Worm (Caenorhabditis elegans) whole organism, young adult: ENCODE results near the gene K11D12.13.

Experiments used
- B0035.1 ChIP-seq: sonication (generic microtip); optimal IDR thresholded peaks from 2 replicates; lab custom pipeline; 2016; ENCODE audit warnings: missing genetic modification characterization, mild to moderate bottlenecking, missing compliant biosample characterization, missing genotype, missing genetic modification reagents
- F22D6.2 ChIP-seq: sonication (generic microtip); optimal IDR thresholded peaks from 2 replicates; lab custom pipeline; 2016; ENCODE audit warnings: mild to moderate bottlenecking, missing genetic modification characterization, missing compliant biosample characterization
- F52B5.7 ChIP-seq: sonication (generic microtip); optimal IDR thresholded peaks from 2 replicates; lab custom pipeline; 2016; ENCODE audit warnings: mild to moderate bottlenecking, missing genetic modification characterization, missing compliant biosample characterization
- ama-1 ChIP-seq, 3 experiments: fragments of 150-350 bp in 1 of 3; sonication (generic microtip) in 2 of 3; optimal IDR thresholded peaks; 2 replicates each; lab custom pipeline; 2014 to 2018; ENCODE audit warnings: missing biosample characterization in 2 of 3, missing genetic modification characterization in 2 of 3, missing genetic modification reagents in 2 of 3
- cebp-1 ChIP-seq, 2 experiments: fragments of 200-800 bp in 1 of 2; sonication (Bioruptor generic) in 1 of 2; sonication (generic microtip) in 1 of 2; IDR thresholded peaks in 1 of 2; optimal IDR thresholded peaks in 1 of 2; 2 replicates each; pipeline versions ENCODE4 v1.3.6 to Lab custom; 2017 to 2022; ENCODE audit warnings: missing compliant biosample characterization in 2 of 2, missing genetic modification characterization in 2 of 2, mild to moderate bottlenecking in 1 of 2, missing genetic modification reagents in 1 of 2, moderate library complexity in 1 of 2
- hsf-1 ChIP-seq: fragments of 200-800 bp; sonication (Bioruptor generic); IDR thresholded peaks from 2 replicates; pipeline ENCODE4 v1.3.6; 2022; ENCODE audit warnings: missing genetic modification reagents, missing genetic modification characterization, missing compliant biosample characterization
- nhr-90 ChIP-seq: sonication (generic microtip); optimal IDR thresholded peaks from 2 replicates; lab custom pipeline; 2016; ENCODE audit warnings: missing genotype, mild to moderate bottlenecking, missing genetic modification characterization, missing compliant biosample characterization
- rec-8 ChIP-seq, 2 experiments: sonication (generic microtip); optimal IDR thresholded peaks; 2 replicates each; lab custom pipeline; 2016; ENCODE audit warnings: mild to moderate bottlenecking in 2 of 2, missing genetic modification characterization in 2 of 2, missing genetic modification reagents in 2 of 2, missing genotype in 2 of 2, missing biosample characterization in 1 of 2, missing compliant biosample characterization in 1 of 2, moderate library complexity in 1 of 2
- snpc-1.1 ChIP-seq: sonication (generic microtip); optimal IDR thresholded peaks from 2 replicates; lab custom pipeline; 2017; ENCODE audit warnings: missing genetic modification characterization, mild to moderate bottlenecking, missing compliant biosample characterization, antibody characterized with exemption, moderate library complexity, missing genotype, missing genetic modification reagents; ENCODE audit not compliant: insufficient read depth
- snpc-4 ChIP-seq, 5 experiments: fragments of 150-350 bp in 1 of 5; sonication (generic microtip) in 4 of 5; optimal IDR thresholded peaks; 2 replicates each; lab custom pipeline; 2014 to 2018; ENCODE audit warnings: missing genetic modification characterization in 5 of 5, missing biosample characterization in 3 of 5, antibody characterized with exemption in 2 of 5, mild to moderate bottlenecking in 2 of 5, missing compliant biosample characterization in 2 of 5, missing genotype in 2 of 5, moderate library complexity in 2 of 5, missing genetic modification reagents in 1 of 5
- tbx-9 ChIP-seq: sonication (generic microtip); optimal IDR thresholded peaks from 2 replicates; lab custom pipeline; 2016; ENCODE audit warnings: borderline replicate concordance, missing genetic modification characterization, inconsistent platforms, missing compliant biosample characterization
- unc-130 ChIP-seq: sonication (generic microtip); optimal IDR thresholded peaks from 2 replicates; lab custom pipeline; 2016; ENCODE audit warnings: missing genetic modification reagents, missing genetic modification characterization, missing compliant biosample characterization

DNA sequence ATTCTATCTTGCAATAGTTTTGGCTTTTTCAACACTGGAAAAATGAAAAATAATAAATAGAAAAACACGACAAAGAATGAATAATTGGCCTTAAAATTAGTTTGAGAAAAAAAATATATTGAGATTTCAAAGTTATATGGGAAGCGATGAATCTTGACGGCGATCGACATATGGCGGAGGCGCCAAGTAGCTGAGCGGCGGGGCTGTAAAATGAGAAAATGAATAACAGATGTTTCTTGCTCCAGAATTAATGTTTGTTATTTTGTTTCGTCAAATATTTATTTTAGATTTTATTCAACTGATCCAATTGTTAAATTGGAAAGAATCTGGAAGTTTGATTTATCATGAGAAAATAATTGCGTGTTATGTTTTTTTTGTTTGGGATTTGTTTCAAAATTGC is 6.4 kb downstream of the K11D12.13 start, which contains the start of gene K11D12.11:
- TF ChIP-seq snpc-1.1 (tag; lab: Kevin White, UChicago) (no peak), nhr-90 (tag; lab: Kevin White, UChicago) (no peak), unc-130 (GFP tag; lab: Kevin White, UChicago) (no peak), cebp-1 (GFP tag; IDR thresholded peaks at IDR 0.05; lab: Robert Waterston, UW) (no peak), cebp-1 (tag; optimal IDR thresholded peaks at IDR 0.05; lab: Kevin White, UChicago) (no peak), snpc-4 (GFP tag; optimal IDR thresholded peaks at IDR 0.05; lab: Kevin White, UChicago) (no peak), snpc-4 (tag; optimal IDR thresholded peaks at IDR 0.05; lab: Kevin White, UChicago) (no peak), F52B5.7 (no peak), F22D6.2 (tag; lab: Kevin White, UChicago) (no peak), hsf-1 (GFP tag; lab: Robert Waterston, UW) (no peak), B0035.1 (no peak), ama-1 (optimal IDR thresholded peaks at IDR 0.05; lab: Kevin White, UChicago) (no peak), ama-1 (GFP tag; optimal IDR thresholded peaks at IDR 0.05; lab: Kevin White, UChicago) (no peak), tbx-9 (tag; lab: Kevin White, UChicago) (no peak), rec-8 (tag; optimal IDR thresholded peaks at IDR 0.05; lab: Kevin White, UChicago) (no peak)
